Worm (Caenorhabditis elegans) whole organism, midembryonic: ENCODE measurements around the gene srw-122.

Source experiments
- cog-1 ChIP-seq: sonication (generic microtip); optimal IDR thresholded peaks from 2 replicates; lab custom pipeline; 2016; ENCODE audit warnings: missing genetic modification characterization, missing compliant biosample characterization
- med-1 ChIP-seq: sonication (generic microtip); optimal IDR thresholded peaks from 2 replicates; lab custom pipeline; 2017; ENCODE audit warnings: missing genetic modification characterization, mild to moderate bottlenecking, missing compliant biosample characterization, antibody characterized with exemption, missing genetic modification reagents; ENCODE audit not compliant: insufficient read depth
- tab-1 ChIP-seq: fragments of 200-800 bp; sonication (Bioruptor generic); IDR thresholded peaks from 2 replicates; pipeline ENCODE4 v1.3.6; 2022; ENCODE audit warnings: missing genetic modification characterization, missing compliant biosample characterization
- ztf-23 ChIP-seq: fragments of 200-800 bp; sonication (Bioruptor generic); IDR thresholded peaks from 2 replicates; pipeline ENCODE4 v1.3.6; 2022; ENCODE audit warnings: missing genetic modification reagents, missing genetic modification characterization, missing compliant biosample characterization

DNA sequence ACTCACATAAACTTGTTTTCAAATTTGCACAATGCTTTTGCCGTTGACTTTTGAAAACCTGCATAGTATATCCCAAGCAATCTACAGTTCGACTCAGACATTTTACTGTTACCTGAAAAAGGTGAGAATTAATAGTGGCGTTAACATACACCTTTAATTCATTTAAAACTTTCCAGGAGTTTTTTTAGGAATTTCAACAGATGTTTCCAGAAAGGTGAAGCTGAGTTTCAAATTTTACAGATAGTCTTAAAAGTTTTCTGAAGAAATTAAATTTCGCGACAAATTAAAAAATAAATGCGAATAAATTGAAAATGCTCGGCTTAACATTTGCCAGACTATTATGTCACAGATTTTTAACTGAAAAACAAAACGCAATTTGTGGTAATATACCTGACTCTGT, 47.7 kb upstream of the srw-122 start, which contains the start of gene srw-119:
- no peak for TF ChIP-seq cog-1
- no peak for TF ChIP-seq ztf-23 (GFP tag; lab: Robert Waterston, UW)
- no peak for TF ChIP-seq tab-1 (GFP tag; lab: Robert Waterston, UW)
- TF ChIP-seq med-1 (GFP tag; lab: Kevin White, UChicago) = no peak
